Fruit fly (Drosophila melanogaster) whole organism: ENCODE results near the gene CG44085.

ENCODE experiments used
- CG8478 ChIP-seq: fragments of >200 bp; optimal IDR thresholded peaks from 2 replicates; lab custom pipeline; 2018; ENCODE audit warnings: inconsistent platforms
- pan ChIP-seq: fragments of >200 bp; optimal IDR thresholded peaks from 2 replicates; lab custom pipeline; 2017
- usp ChIP-seq: fragments of >200 bp; optimal IDR thresholded peaks from 2 replicates; lab custom pipeline; 2017; ENCODE audit warnings: missing biosample characterization, missing genetic modification characterization, mixed read lengths

DNA sequence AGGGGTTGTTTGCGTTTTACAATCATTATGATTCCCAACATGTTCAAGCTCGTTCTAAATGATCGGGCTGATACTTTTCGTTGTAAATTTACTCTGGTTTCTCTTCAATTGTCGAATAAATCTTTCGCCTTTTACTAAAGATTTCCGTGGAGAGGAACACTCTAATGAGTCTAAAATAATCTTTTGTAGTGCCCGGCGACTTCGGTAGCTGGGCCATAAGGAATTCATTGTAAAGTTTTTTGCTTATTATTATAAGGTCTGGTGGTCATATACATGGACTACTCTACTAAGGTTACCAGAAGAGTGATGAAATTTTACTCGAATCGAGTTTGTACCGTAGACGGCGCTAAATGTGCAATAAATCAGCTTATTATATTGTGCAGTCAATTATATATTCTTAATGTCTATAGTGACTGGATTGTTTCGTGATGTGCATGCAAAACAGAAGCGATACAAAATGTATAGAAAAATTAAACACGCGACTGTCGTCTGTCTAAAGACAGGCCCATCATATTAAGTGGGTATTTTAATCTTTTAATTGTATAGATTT is 16.0 kb upstream of the CG44085 start:
- TF ChIP-seq usp: no peak
- no peak for TF ChIP-seq CG8478 (lab: Kevin White, UChicago)
- TF ChIP-seq pan: no peak
